Fruit fly (Drosophila melanogaster) Kc167 (cell line): ENCODE results near the gene CG3587.

ENCODE experiments used
- Myc ChIP-seq: fragments of >200 bp; optimal IDR thresholded peaks from 2 replicates; lab custom pipeline; 2017; ENCODE audit warnings: missing external identifiers
- Sin3A ChIP-seq: fragments of >200 bp; optimal IDR thresholded peaks from 2 replicates; lab custom pipeline; 2018; ENCODE audit warnings: missing external identifiers
- h ChIP-seq: fragments of >200 bp; optimal IDR thresholded peaks from 3 replicates; lab custom pipeline; 2018; ENCODE audit warnings: missing external identifiers
- insv ChIP-seq: fragments of >200 bp; optimal IDR thresholded peaks from 3 replicates; lab custom pipeline; 2018; ENCODE audit warnings: missing external identifiers
- psq ChIP-seq: fragments of >200 bp; optimal IDR thresholded peaks from 2 replicates; lab custom pipeline; 2017; ENCODE audit warnings: missing external identifiers
- ttk ChIP-seq: sonication (Bioruptor generic); optimal IDR thresholded peaks from 2 replicates; lab custom pipeline; 2017; ENCODE audit warnings: missing external identifiers

- TF ChIP-seq psq (lab: Kevin White, UChicago) = no peak
- no peak for TF ChIP-seq h (lab: Kevin White, UChicago)
- no peak for TF ChIP-seq Myc (lab: Kevin White, UChicago)
- no peak for TF ChIP-seq ttk
- TF ChIP-seq insv = no peak
- no peak for TF ChIP-seq Sin3A (lab: Kevin White, UChicago)
Measured at dm6 chrX:1927473-1928306, 12.4 kb upstream of the CG3587 start, which contains the start of gene CG11596.
